Fruit fly (Drosophila melanogaster) whole organism, adult: Measurements from ENCODE around the gene PPYR1.

Source experiments
- CG11617 ChIP-seq: fragments of 200-800 bp; sonication (Bioruptor generic); optimal IDR thresholded peaks from 2 replicates; lab custom pipeline; 2017; ENCODE audit warnings: mild to moderate bottlenecking, missing biosample characterization, missing genetic modification reagents, missing genetic modification characterization
- CG12768 ChIP-seq: fragments of 200-800 bp; sonication (Bioruptor generic); optimal IDR thresholded peaks from 2 replicates; lab custom pipeline; 2017; ENCODE audit warnings: missing biosample characterization, missing genetic modification characterization, mild to moderate bottlenecking, moderate library complexity, missing genetic modification reagents
- CG33017 ChIP-seq: fragments of 200-800 bp; sonication (Bioruptor generic); optimal IDR thresholded peaks from 2 replicates; lab custom pipeline; 2018; ENCODE audit warnings: missing biosample characterization, mild to moderate bottlenecking, missing genetic modification characterization, moderate library complexity
- Crg-1 ChIP-seq: fragments of 200-800 bp; sonication (Bioruptor generic); optimal IDR thresholded peaks from 2 replicates; lab custom pipeline; 2016; ENCODE audit warnings: missing biosample characterization, missing genetic modification characterization
- Mnt ChIP-seq: fragments of 200-800 bp; sonication (Bioruptor generic); optimal IDR thresholded peaks from 2 replicates; lab custom pipeline; 2016; ENCODE audit warnings: missing biosample characterization, mild to moderate bottlenecking, missing genetic modification characterization
- cnc ChIP-seq, 2 experiments: fragments of >200 bp; optimal IDR thresholded peaks; 2 replicates each; lab custom pipeline; 2017
- toe ChIP-seq: fragments of 200-800 bp; sonication (Bioruptor generic); optimal IDR thresholded peaks from 2 replicates; lab custom pipeline; 2016; ENCODE audit warnings: missing biosample characterization, missing genetic modification characterization

dm6 chrX:15216048-15216447 lies 28.7 kb downstream of the PPYR1 start:
- TF ChIP-seq Mnt (GFP tag; lab: Kevin White, UChicago) (no peak), Crg-1 (GFP tag; lab: Kevin White, UChicago) (no peak), CG11617 (GFP tag; lab: Kevin White, UChicago) (no peak), CG12768 (GFP tag; lab: Kevin White, UChicago) (no peak), toe (GFP tag; lab: Kevin White, UChicago) (no peak), CG33017 (tag; lab: Kevin White, UChicago) (no peak), cnc (optimal IDR thresholded peaks at IDR 0.05; lab: Kevin White, UChicago) (no peak)
